Fruit fly (Drosophila melanogaster): Measurements from ENCODE around the gene CG5708.

The CG5708 gene

DNA sequence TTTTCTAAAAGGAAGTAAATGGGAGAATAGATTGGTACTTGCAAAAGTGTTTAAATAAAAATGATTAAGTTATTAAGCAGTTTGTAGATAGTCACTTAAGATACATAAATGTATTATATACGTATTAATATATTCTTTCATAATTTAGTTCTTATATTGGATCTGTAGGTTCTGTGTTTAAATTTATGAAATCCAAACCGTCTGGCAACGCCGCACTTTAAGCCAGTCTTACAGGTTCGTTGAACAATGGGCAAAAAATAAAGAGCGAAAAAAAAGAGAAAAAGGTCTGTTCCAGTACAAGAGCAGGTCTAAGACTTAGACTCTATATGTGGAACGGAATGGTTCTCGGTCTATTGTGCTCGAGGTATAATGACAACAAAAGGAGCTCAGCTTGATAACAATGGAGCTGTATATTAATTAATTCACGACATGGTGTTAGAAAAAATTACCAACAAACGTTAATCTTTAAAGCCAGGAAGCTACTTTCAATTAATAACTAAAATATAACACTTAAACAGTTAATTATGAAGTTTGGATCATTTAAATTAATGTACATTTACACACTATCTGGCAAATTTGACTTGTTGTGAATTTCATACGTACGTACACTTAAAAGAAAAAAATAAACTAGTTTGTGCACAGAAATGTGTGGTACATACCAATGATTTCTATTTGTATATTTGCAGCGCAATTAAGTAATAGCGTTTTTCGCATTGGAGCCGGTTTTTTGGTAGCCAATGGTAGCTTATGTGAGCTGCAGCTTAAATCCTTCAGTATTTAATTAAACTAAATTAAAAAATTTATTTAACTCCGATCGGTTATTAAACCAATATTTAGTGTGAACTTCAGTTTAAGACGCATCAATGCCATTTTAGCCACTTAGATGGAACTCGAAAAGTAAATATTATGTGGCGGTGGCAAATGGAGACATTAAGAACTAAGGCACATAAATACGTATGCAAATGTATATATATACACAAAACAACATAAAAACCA lies 17.5 kb downstream of the CG5708 start, which contains the start of gene CG5731:
TSS of gene CG5731 (minus strand) at position 946 of the 996 bp plus-strand sequence.
- TF ChIP-seq cic (GFP tag; optimal IDR thresholded peaks at IDR 0.05) (no peak), CG12768 (GFP tag; optimal IDR thresholded peaks at IDR 0.05) (no peak), kay (GFP tag; ENCODE audit: borderline replicate concordance) (peak; percentile 76), CG33017 (tag; optimal IDR thresholded peaks at IDR 0.05) (no peak), Clk (GFP tag; optimal IDR thresholded peaks at IDR 0.05) (no peak), CG14711 (tag; optimal IDR thresholded peaks at IDR 0.05) (no peak), Mnt (GFP tag; optimal IDR thresholded peaks at IDR 0.05) (no peak), Hr96 (GFP tag; optimal IDR thresholded peaks at IDR 0.05) (no peak)

DNA sequence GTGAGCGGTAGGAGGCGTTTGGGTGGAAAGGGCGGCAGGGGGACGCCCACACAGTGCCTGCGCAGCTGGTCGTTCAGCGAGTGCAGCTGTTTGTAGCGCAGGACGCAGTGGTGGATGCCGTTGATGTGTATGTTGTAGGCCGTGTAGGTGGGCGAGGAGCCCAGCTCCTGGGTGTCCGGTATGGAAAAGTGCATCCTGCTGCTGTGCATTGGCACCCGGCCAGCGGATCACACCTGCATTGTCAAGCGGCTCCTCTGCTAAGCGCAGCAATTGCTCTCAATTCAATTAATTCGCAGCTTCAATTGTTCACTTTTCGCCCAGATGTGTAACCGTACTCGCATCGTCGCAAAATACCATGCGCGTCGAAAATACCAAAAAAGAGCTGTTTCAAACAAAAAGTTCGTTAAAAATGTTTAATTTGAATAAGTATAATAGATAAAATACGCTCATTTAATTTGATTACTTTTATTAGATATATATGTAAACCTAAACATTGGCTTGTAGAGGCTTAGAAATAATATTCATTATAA lies 19.9 kb downstream of the CG5708 start, which contains the start of gene Snx17:
TSS of gene Snx17 (minus strand) at position 329 of the 530 bp plus-strand sequence.
- TF ChIP-seq Clk (GFP tag; optimal IDR thresholded peaks at IDR 0.05): no peak
- no peak for TF ChIP-seq kay (GFP tag; ENCODE audit: borderline replicate concordance)
- TF ChIP-seq CG14711 (tag; optimal IDR thresholded peaks at IDR 0.05): no peak
- no peak for TF ChIP-seq Crg-1 (GFP tag; optimal IDR thresholded peaks at IDR 0.05)
- TF ChIP-seq CG7045 (GFP tag; optimal IDR thresholded peaks at IDR 0.05): no peak
- TF ChIP-seq CG1620 (GFP tag; optimal IDR thresholded peaks at IDR 0.05): no peak
- TF ChIP-seq ovo (GFP tag; optimal IDR thresholded peaks at IDR 0.05): no peak
- no peak for TF ChIP-seq Hr96 (GFP tag; optimal IDR thresholded peaks at IDR 0.05)

DNA sequence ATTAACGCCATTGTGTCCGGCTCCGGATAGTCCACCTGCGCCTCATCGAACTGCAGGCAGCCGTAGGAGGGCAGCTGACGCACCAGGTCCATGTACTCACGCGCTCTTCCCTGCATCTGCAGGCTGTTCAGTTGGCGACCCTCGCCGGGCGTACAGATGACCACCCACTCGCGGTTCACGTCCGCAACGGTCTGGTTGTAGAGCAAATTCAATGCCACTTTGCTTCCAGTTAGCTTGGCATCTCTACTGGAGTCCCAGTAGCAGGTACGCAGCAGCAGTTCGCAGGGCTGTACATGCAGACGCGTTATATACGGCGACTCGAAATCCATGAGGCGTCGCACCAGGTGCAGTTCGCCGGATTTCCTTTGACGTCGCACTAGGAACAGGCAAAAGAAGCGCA lies 20.7 kb downstream of the CG5708 start:
- TF ChIP-seq tj (GFP tag; optimal IDR thresholded peaks at IDR 0.05): no peak
- TF ChIP-seq Mnt (GFP tag; optimal IDR thresholded peaks at IDR 0.05): no peak
- no peak for TF ChIP-seq CG11617 (GFP tag; optimal IDR thresholded peaks at IDR 0.05)
- no peak for TF ChIP-seq CG12768 (GFP tag; optimal IDR thresholded peaks at IDR 0.05)
- no peak for TF ChIP-seq CG1620 (GFP tag; optimal IDR thresholded peaks at IDR 0.05)
- no peak for TF ChIP-seq Hr96 (GFP tag; optimal IDR thresholded peaks at IDR 0.05)
- TF ChIP-seq Clk (GFP tag; optimal IDR thresholded peaks at IDR 0.05): no peak

DNA sequence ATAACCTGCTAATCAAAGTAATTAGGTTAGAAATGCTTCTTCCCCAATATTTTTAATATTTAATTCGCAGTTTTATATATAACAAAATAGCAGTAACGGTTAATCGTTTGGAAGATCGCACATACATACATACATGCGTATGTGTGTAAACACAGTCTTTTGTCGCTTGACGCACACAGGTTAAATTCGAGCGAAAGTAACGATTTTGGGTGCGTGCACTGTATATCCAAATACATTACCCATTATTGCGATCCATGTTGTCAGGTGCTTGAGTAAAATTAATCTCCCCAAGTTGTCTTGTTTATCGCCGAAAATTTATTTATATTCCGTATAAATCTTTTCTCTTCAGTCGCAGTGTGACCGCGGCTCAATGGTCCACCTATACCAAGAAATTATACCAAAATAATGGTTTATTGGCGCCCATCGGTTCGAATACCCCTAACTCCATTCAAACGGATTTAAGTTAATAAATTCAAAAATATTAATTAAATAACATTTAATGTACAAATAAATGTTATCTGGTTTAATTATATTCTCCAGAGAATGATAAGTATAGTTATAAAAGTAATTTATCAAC lies 22.6 kb downstream of the CG5708 start, which contains the start of gene CG34159:
TSS of gene CG34159 (minus strand) at position 385 of the 577 bp plus-strand sequence.
- no peak for TF ChIP-seq CG11617 (GFP tag; optimal IDR thresholded peaks at IDR 0.05)
- no peak for TF ChIP-seq Hr96 (GFP tag; optimal IDR thresholded peaks at IDR 0.05)
- no peak for TF ChIP-seq CG12768 (GFP tag; optimal IDR thresholded peaks at IDR 0.05)
- peak; percentile 73 for TF ChIP-seq ovo (GFP tag; optimal IDR thresholded peaks at IDR 0.05)
- no peak for TF ChIP-seq toe (GFP tag; optimal IDR thresholded peaks at IDR 0.05)
- TF ChIP-seq bab1 (GFP tag; optimal IDR thresholded peaks at IDR 0.05): peak; percentile 42
- no peak for TF ChIP-seq CG1620 (GFP tag; optimal IDR thresholded peaks at IDR 0.05)

DNA sequence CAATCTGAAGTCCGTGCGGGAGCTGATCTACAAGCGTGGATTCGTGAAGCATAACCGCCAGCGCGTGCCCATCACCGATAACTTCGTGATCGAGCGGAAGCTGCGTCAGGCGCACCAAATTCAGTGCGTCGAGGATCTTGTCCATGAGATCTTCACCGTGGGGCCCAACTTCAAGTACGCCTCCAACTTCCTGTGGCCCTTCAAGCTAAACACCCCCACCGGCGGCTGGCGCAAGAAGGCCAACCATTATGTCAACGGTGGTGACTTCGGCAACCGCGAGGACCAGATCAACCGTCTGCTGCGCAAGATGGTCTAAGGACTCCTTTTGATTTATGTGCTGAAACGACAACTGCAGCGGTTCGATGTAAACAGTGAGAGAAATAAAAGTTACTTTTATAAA lies 24.9 kb downstream of the CG5708 start:
- TF ChIP-seq Mnt (GFP tag; optimal IDR thresholded peaks at IDR 0.05) (no peak), toe (GFP tag; optimal IDR thresholded peaks at IDR 0.05) (no peak), tj (GFP tag; optimal IDR thresholded peaks at IDR 0.05) (no peak), CG12768 (GFP tag; optimal IDR thresholded peaks at IDR 0.05) (no peak), CG1620 (GFP tag; optimal IDR thresholded peaks at IDR 0.05) (no peak), pad (GFP tag; optimal IDR thresholded peaks at IDR 0.05) (no peak), Clk (GFP tag; optimal IDR thresholded peaks at IDR 0.05) (no peak)

DNA sequence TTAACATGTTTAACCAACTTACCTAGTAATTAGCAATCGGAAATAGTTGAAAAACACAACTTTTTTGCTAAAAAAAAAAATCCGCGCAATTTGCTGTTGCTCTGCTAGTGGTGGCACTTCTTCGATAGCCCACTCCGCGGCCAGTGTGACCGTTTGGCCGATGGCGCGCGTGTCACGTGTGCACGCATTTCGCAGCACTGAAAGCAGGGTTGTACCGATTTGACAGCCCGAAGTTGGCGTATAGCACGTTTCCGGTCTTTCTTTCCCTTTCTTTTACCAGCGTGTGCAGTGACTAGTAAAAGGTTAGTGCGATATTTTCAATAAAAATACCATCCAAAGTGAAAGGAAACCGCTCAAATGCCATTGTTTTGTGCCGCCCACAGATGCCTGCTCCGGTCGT lies 25.8 kb downstream of the CG5708 start, which contains the start of the genes Ripalpha and RpL7:
TSS of gene Ripalpha (minus strand) at position 128 of the 400 bp plus-strand sequence.
TSS of gene RpL7 (plus strand) at position 158 of the 400 bp plus-strand sequence.
- peak; percentile 93 for TF ChIP-seq cic (GFP tag; optimal IDR thresholded peaks at IDR 0.05)
- no peak for TF ChIP-seq cnc (optimal IDR thresholded peaks at IDR 0.05)
- TF ChIP-seq Crg-1 (GFP tag; optimal IDR thresholded peaks at IDR 0.05): peak; percentile 99
- TF ChIP-seq tj (GFP tag; optimal IDR thresholded peaks at IDR 0.05): peak; percentile 89
- peak; percentile 99 for TF ChIP-seq ovo (GFP tag; optimal IDR thresholded peaks at IDR 0.05)
- TF ChIP-seq pad (GFP tag; optimal IDR thresholded peaks at IDR 0.05): peak; percentile 93
- TF ChIP-seq Clk (GFP tag; optimal IDR thresholded peaks at IDR 0.05): peak; percentile 94
- TF ChIP-seq Hr96 (GFP tag; optimal IDR thresholded peaks at IDR 0.05): no peak
- TF ChIP-seq CG1620 (GFP tag; optimal IDR thresholded peaks at IDR 0.05): peak; percentile 99
- peak; percentile 98 for TF ChIP-seq CG7101 (tag; optimal IDR thresholded peaks at IDR 0.05)
- peak; percentile 93 for TF ChIP-seq CG14711 (tag; optimal IDR thresholded peaks at IDR 0.05)
- peak; percentile 96 for TF ChIP-seq CG12768 (GFP tag; optimal IDR thresholded peaks at IDR 0.05)
- peak; percentile 90 for TF ChIP-seq CG33017 (tag; optimal IDR thresholded peaks at IDR 0.05)
- peak; percentile 98 for TF ChIP-seq CG11617 (GFP tag; optimal IDR thresholded peaks at IDR 0.05)
- TF ChIP-seq kay (GFP tag; ENCODE audit: borderline replicate concordance): no peak
- peak; percentile 94 for TF ChIP-seq toe (GFP tag; optimal IDR thresholded peaks at IDR 0.05)
- TF ChIP-seq Mnt (GFP tag; optimal IDR thresholded peaks at IDR 0.05): peak; percentile 99
- TF ChIP-seq CG7045 (GFP tag; optimal IDR thresholded peaks at IDR 0.05): peak; percentile 97
- peak; percentile 94 for TF ChIP-seq bab1 (GFP tag; optimal IDR thresholded peaks at IDR 0.05)
- no peak for TF ChIP-seq CG5204 (GFP tag; optimal IDR thresholded peaks at IDR 0.05)

Measured in whole organism, adult.